Fruit fly (Drosophila melanogaster) whole organism, embryonic: ENCODE data around the gene Cnot4.
A peak's percentile ranks its signal among the peaks of the same experiment; 100 is the strongest.

ENCODE experiments used
- B-H1 ChIP-seq: fragments of 200-800 bp; sonication (Bioruptor generic); IDR thresholded peaks from 3 replicates; pipeline ENCODE4 v1.3.6; 2022; ENCODE audit warnings: missing biosample characterization, missing genetic modification characterization
- B-H2 ChIP-seq: fragments of 200-800 bp; sonication (Bioruptor generic); optimal IDR thresholded peaks from 2 replicates; lab custom pipeline; 2018; ENCODE audit warnings: missing biosample characterization, mild to moderate bottlenecking, missing genetic modification characterization
- CG10565 ChIP-seq: fragments of 200-800 bp; sonication (Bioruptor generic); optimal IDR thresholded peaks from 3 replicates; lab custom pipeline; 2016; ENCODE audit warnings: missing biosample characterization, mild to moderate bottlenecking, missing genetic modification characterization
- CG10959 ChIP-seq: fragments of 200-800 bp; sonication (Bioruptor generic); IDR thresholded peaks from 2 replicates; pipeline ENCODE4 v1.3.6; 2022; ENCODE audit warnings: missing biosample characterization, missing genetic modification characterization
- CG11085 ChIP-seq: fragments of 200-800 bp; sonication (Bioruptor generic); IDR thresholded peaks from 2 replicates; pipeline ENCODE4 v1.3.6; 2022; ENCODE audit warnings: missing biosample characterization, missing genetic modification characterization
- CG12071 ChIP-seq: fragments of 200-800 bp; sonication (Bioruptor generic); optimal IDR thresholded peaks from 3 replicates; lab custom pipeline; 2018; ENCODE audit warnings: missing biosample characterization, mild to moderate bottlenecking, missing genetic modification characterization
- CG12769 ChIP-seq: fragments of 200-800 bp; sonication (Bioruptor generic); optimal IDR thresholded peaks from 2 replicates; lab custom pipeline; 2019; ENCODE audit warnings: missing biosample characterization, mild to moderate bottlenecking, missing genetic modification characterization, moderate library complexity
- CG13287 ChIP-seq: fragments of 200-800 bp; sonication (Bioruptor generic); IDR thresholded peaks from 2 replicates; pipeline ENCODE4 v1.3.6; 2022; ENCODE audit warnings: missing biosample characterization, missing genetic modification characterization; ENCODE audit not compliant: partially characterized antibody
- CG1603 ChIP-seq: fragments of 200-800 bp; sonication (Bioruptor generic); optimal IDR thresholded peaks from 2 replicates; lab custom pipeline; 2019; ENCODE audit warnings: missing biosample characterization, mild to moderate bottlenecking, missing genetic modification characterization, moderate library complexity
- CG1647 ChIP-seq: fragments of 200-800 bp; sonication (Bioruptor generic); optimal IDR thresholded peaks from 3 replicates; lab custom pipeline; 2016; ENCODE audit warnings: missing biosample characterization, missing genetic modification characterization
- CG16813 ChIP-seq: fragments of 200-800 bp; sonication (Bioruptor generic); IDR thresholded peaks from 3 replicates; pipeline ENCODE4 v1.3.6; 2022; ENCODE audit warnings: missing biosample characterization, missing genetic modification characterization; ENCODE audit not compliant: partially characterized antibody
- CG16815 ChIP-seq: fragments of 200-800 bp; sonication (Bioruptor generic); optimal IDR thresholded peaks from 3 replicates; lab custom pipeline; 2017; ENCODE audit warnings: missing biosample characterization, mild to moderate bottlenecking, missing genetic modification characterization
- CG17612 ChIP-seq: fragments of 200-800 bp; sonication (Bioruptor generic); IDR thresholded peaks from 2 replicates; pipeline ENCODE4 v1.3.6; 2022; ENCODE audit warnings: missing biosample characterization, missing genetic modification characterization
- CG17802 ChIP-seq: fragments of 200-800 bp; sonication (Bioruptor generic); optimal IDR thresholded peaks from 2 replicates; lab custom pipeline; 2018; ENCODE audit warnings: missing biosample characterization, mild to moderate bottlenecking, missing genetic modification characterization, moderate library complexity
- CG2116 ChIP-seq: fragments of 200-800 bp; sonication (Bioruptor generic); optimal IDR thresholded peaks from 3 replicates; lab custom pipeline; 2018; ENCODE audit warnings: missing biosample characterization, mild to moderate bottlenecking, missing genetic modification characterization
- CG2120 ChIP-seq: fragments of 200-800 bp; sonication (Bioruptor generic); optimal IDR thresholded peaks from 3 replicates; lab custom pipeline; 2016; ENCODE audit warnings: missing biosample characterization, missing genetic modification characterization
- CG2889 ChIP-seq: fragments of 200-800 bp; sonication (Bioruptor generic); IDR thresholded peaks from 3 replicates; pipeline ENCODE4 v1.3.6; 2022; ENCODE audit warnings: missing biosample characterization, missing genetic modification characterization
- CG43689 ChIP-seq: fragments of 200-800 bp; sonication (Bioruptor generic); IDR thresholded peaks from 2 replicates; pipeline ENCODE4 v1.3.6; 2022; ENCODE audit warnings: missing biosample characterization, missing genetic modification characterization
- CG6813 ChIP-seq: fragments of 200-800 bp; sonication (Bioruptor generic); optimal IDR thresholded peaks from 2 replicates; lab custom pipeline; 2017; ENCODE audit warnings: missing biosample characterization, missing genetic modification characterization, mild to moderate bottlenecking, moderate library complexity, missing genetic modification reagents
- CG8944 ChIP-seq: fragments of 200-800 bp; sonication (Bioruptor generic); optimal IDR thresholded peaks from 3 replicates; lab custom pipeline; 2016; ENCODE audit warnings: missing biosample characterization, missing genetic modification characterization
- CG9876 ChIP-seq: fragments of 200-800 bp; sonication (Bioruptor generic); optimal IDR thresholded peaks from 2 replicates; lab custom pipeline; 2016; ENCODE audit warnings: missing biosample characterization, missing genetic modification characterization
- CkIIα-i1 ChIP-seq: fragments of 200-800 bp; sonication (Bioruptor generic); IDR thresholded peaks from 2 replicates; pipeline ENCODE4 v1.3.6; 2022; ENCODE audit warnings: missing biosample characterization, missing genetic modification characterization
- HLH3B ChIP-seq: fragments of 200-800 bp; sonication (Bioruptor generic); IDR thresholded peaks from 2 replicates; pipeline ENCODE4 v1.3.6; 2022; ENCODE audit warnings: missing biosample characterization, missing genetic modification characterization
- Hand ChIP-seq: fragments of 200-800 bp; sonication (Bioruptor generic); optimal IDR thresholded peaks from 2 replicates; lab custom pipeline; 2017; ENCODE audit warnings: mild to moderate bottlenecking, missing biosample characterization, missing genetic modification reagents, missing genetic modification characterization
- Hr78 ChIP-seq, 2 experiments: fragments of 200-800 bp in 1 of 2; fragments of >200 bp in 1 of 2; sonication (Bioruptor generic) in 1 of 2; optimal IDR thresholded peaks; 2 replicates each; lab custom pipeline; 2017 to 2019; ENCODE audit warnings: missing biosample characterization in 2 of 2, missing genetic modification characterization in 2 of 2, mild to moderate bottlenecking in 1 of 2, moderate library complexity in 1 of 2
- Hsf ChIP-seq: fragments of 200-800 bp; sonication (Bioruptor generic); optimal IDR thresholded peaks from 3 replicates; lab custom pipeline; 2016; ENCODE audit warnings: missing biosample characterization, missing genetic modification characterization
- Meics ChIP-seq: fragments of 200-800 bp; sonication (Bioruptor generic); optimal IDR thresholded peaks from 2 replicates; lab custom pipeline; 2017; ENCODE audit warnings: missing biosample characterization, mild to moderate bottlenecking, missing genetic modification characterization
- NC2β ChIP-seq: fragments of 200-800 bp; sonication (Bioruptor generic); optimal IDR thresholded peaks from 2 replicates; lab custom pipeline; 2016; ENCODE audit warnings: missing biosample characterization, missing genetic modification characterization
- Neu2 ChIP-seq: fragments of 200-800 bp; sonication (Bioruptor generic); optimal IDR thresholded peaks from 3 replicates; lab custom pipeline; 2016; ENCODE audit warnings: missing biosample characterization, missing genetic modification characterization, borderline replicate concordance
- Opbp ChIP-seq: fragments of 200-800 bp; sonication (Bioruptor generic); IDR thresholded peaks from 3 replicates; pipeline ENCODE4 v1.3.6; 2022; ENCODE audit warnings: missing biosample characterization, missing genetic modification characterization; ENCODE audit not compliant: partially characterized antibody
- Optix ChIP-seq: fragments of 200-800 bp; sonication (Bioruptor generic); IDR thresholded peaks from 3 replicates; pipeline ENCODE4 v1.3.6; 2022; ENCODE audit warnings: missing biosample characterization, missing genetic modification characterization
- Stat92E ChIP-seq, 3 experiments: fragments of >200 bp in 2 of 3; fragments of 200-800 bp in 1 of 3; sonication (Bioruptor generic) in 1 of 3; optimal IDR thresholded peaks; 2 replicates each; lab custom pipeline; 2017 to 2019; ENCODE audit warnings: missing biosample characterization in 3 of 3, missing genetic modification characterization in 3 of 3, mild to moderate bottlenecking in 1 of 3, moderate library complexity in 1 of 3
- TFAM ChIP-seq: fragments of 200-800 bp; sonication (Bioruptor generic); optimal IDR thresholded peaks from 2 replicates; lab custom pipeline; 2017; ENCODE audit warnings: missing biosample characterization, missing genetic modification characterization, inconsistent platforms
- amos ChIP-seq: fragments of 200-800 bp; sonication (Bioruptor generic); IDR thresholded peaks from 2 replicates; pipeline ENCODE4 v1.3.6; 2022; ENCODE audit warnings: missing biosample characterization, missing genetic modification characterization; ENCODE audit not compliant: partially characterized antibody
- ato ChIP-seq: fragments of 200-800 bp; sonication (Bioruptor generic); IDR thresholded peaks from 2 replicates; pipeline ENCODE4 v1.3.6; 2022; ENCODE audit warnings: missing biosample characterization, missing genetic modification characterization; ENCODE audit not compliant: partially characterized antibody
- da ChIP-seq: fragments of 200-800 bp; sonication (Bioruptor generic); optimal IDR thresholded peaks from 2 replicates; lab custom pipeline; 2016; ENCODE audit warnings: missing biosample characterization, missing genetic modification characterization
- fd64A ChIP-seq: fragments of 200-800 bp; sonication (Bioruptor generic); optimal IDR thresholded peaks from 3 replicates; lab custom pipeline; 2018; ENCODE audit warnings: missing biosample characterization, mild to moderate bottlenecking, missing genetic modification characterization
- ftz-f1 ChIP-seq: fragments of 200-800 bp; sonication (Bioruptor generic); optimal IDR thresholded peaks from 2 replicates; lab custom pipeline; 2016; ENCODE audit warnings: missing biosample characterization, missing genetic modification characterization
- gt ChIP-seq: fragments of 200-800 bp; sonication (Bioruptor generic); IDR thresholded peaks from 2 replicates; pipeline ENCODE4 v1.3.6; 2022; ENCODE audit warnings: missing biosample characterization, missing genetic modification characterization
- her ChIP-seq: fragments of 200-800 bp; sonication (Bioruptor generic); optimal IDR thresholded peaks from 2 replicates; lab custom pipeline; 2016; ENCODE audit warnings: missing biosample characterization, missing genetic modification characterization
- jing ChIP-seq: fragments of 200-800 bp; sonication (Bioruptor generic); optimal IDR thresholded peaks from 2 replicates; lab custom pipeline; 2018; ENCODE audit warnings: missing biosample characterization, mild to moderate bottlenecking, missing genetic modification characterization
- lov ChIP-seq, 2 experiments: fragments of 200-800 bp in 1 of 2; fragments of >200 bp in 1 of 2; sonication (Bioruptor generic) in 1 of 2; IDR thresholded peaks in 1 of 2; optimal IDR thresholded peaks in 1 of 2; 2 replicates in 1 of 2; 3 replicates in 1 of 2; pipeline versions ENCODE4 v1.3.6 to Lab custom; 2017 to 2022; ENCODE audit warnings: missing biosample characterization in 1 of 2, missing genetic modification characterization in 1 of 2
- nerfin-2 ChIP-seq: fragments of 200-800 bp; sonication (Bioruptor generic); IDR thresholded peaks from 2 replicates; pipeline ENCODE4 v1.3.6; 2022; ENCODE audit warnings: missing biosample characterization, missing genetic modification characterization; ENCODE audit not compliant: partially characterized antibody
- pfk ChIP-seq: fragments of 200-800 bp; sonication (Bioruptor generic); optimal IDR thresholded peaks from 2 replicates; lab custom pipeline; 2018; ENCODE audit warnings: missing biosample characterization, mild to moderate bottlenecking, missing genetic modification characterization, moderate library complexity
- pzg ChIP-seq: fragments of 200-800 bp; sonication (Bioruptor generic); optimal IDR thresholded peaks from 3 replicates; lab custom pipeline; 2018; ENCODE audit warnings: missing biosample characterization, mild to moderate bottlenecking, missing genetic modification characterization, moderate library complexity
- row ChIP-seq: fragments of 200-800 bp; sonication (Bioruptor generic); IDR thresholded peaks from 3 replicates; pipeline ENCODE4 v1.3.6; 2022; ENCODE audit warnings: missing biosample characterization, missing genetic modification characterization
- scrt ChIP-seq: fragments of 200-800 bp; sonication (Bioruptor generic); optimal IDR thresholded peaks from 2 replicates; lab custom pipeline; 2018; ENCODE audit warnings: missing biosample characterization, mild to moderate bottlenecking, missing genetic modification characterization, moderate library complexity
- tap ChIP-seq: fragments of 200-800 bp; optimal IDR thresholded peaks from 3 replicates; lab custom pipeline; 2019; ENCODE audit warnings: missing biosample characterization, mild to moderate bottlenecking, missing genetic modification characterization, moderate library complexity
- trem ChIP-seq: fragments of 200-800 bp; optimal IDR thresholded peaks from 3 replicates; lab custom pipeline; 2019; ENCODE audit warnings: missing biosample characterization, mild to moderate bottlenecking, missing genetic modification characterization, moderate library complexity
- usp ChIP-seq: fragments of >200 bp; optimal IDR thresholded peaks from 2 replicates; lab custom pipeline; 2017; ENCODE audit warnings: missing biosample characterization, missing genetic modification characterization

Cnot4 gene

DNA sequence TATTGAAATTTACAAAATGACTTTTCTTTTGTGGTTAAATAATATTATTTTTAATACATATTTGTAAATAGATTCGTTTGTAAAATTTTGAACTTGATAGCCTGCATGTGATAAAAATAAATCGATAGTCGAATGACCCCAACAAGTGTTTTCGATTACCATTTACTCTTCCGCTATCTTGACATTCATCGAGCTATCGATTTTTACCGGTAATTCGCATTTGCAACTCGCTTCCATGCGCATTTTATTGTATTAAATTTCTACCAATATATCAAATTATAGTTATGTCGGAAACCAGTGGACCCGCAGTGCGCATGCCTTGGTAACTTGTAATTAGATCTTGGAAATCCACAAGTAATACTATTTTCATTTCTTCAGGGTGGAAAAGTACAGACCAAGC lies 22.5 kb downstream of the Cnot4 start, which contains the start of gene RfC3 (continued):
- TF ChIP-seq NC2β (GFP tag; lab: Kevin White, UChicago), result no peak
- TF ChIP-seq row, result no peak
- TF ChIP-seq CG10959 (GFP tag; lab: Robert Waterston, UW), result no peak
- TF ChIP-seq ftz-f1 (GFP tag; lab: Kevin White, UChicago), result no peak
- TF ChIP-seq CG43689, result no peak
- no peak for TF ChIP-seq lov (optimal IDR thresholded peaks at IDR 0.05; lab: Kevin White, UChicago)
- TF ChIP-seq lov (GFP tag; IDR thresholded peaks at IDR 0.05; lab: Robert Waterston, UW), result no peak
- peak; percentile 55 for TF ChIP-seq trem
- TF ChIP-seq ato (GFP tag; lab: Robert Waterston, UW), result peak; percentile 94
- no peak for TF ChIP-seq Stat92E (GFP tag; optimal IDR thresholded peaks at IDR 0.05; lab: Kevin White, UChicago)
- peak; percentile 48 for TF ChIP-seq pfk (GFP tag; lab: Kevin White, UChicago)
- TF ChIP-seq CG10565, result no peak
- TF ChIP-seq Hand (GFP tag; lab: Kevin White, UChicago), result no peak
- TF ChIP-seq CG16813, result peak; percentile 72; the same call in 2 of the 3 replicates
- peak; percentile 94 for TF ChIP-seq nerfin-2 (GFP tag; lab: Robert Waterston, UW)
- peak; percentile 99 for TF ChIP-seq CG1603 (tag; lab: Kevin White, UChicago)
- no peak for TF ChIP-seq CkIIα-i1 (GFP tag; lab: Robert Waterston, UW)
- TF ChIP-seq Neu2, result no peak
- TF ChIP-seq CG9876 (GFP tag; lab: Kevin White, UChicago), result no peak
- peak; percentile 94 for TF ChIP-seq CG2116
- no peak for TF ChIP-seq CG12769
- TF ChIP-seq HLH3B (GFP tag; lab: Robert Waterston, UW), result no peak
- peak in 1 of 2 experiments; percentile 93 for TF ChIP-seq Hr78 (GFP tag; optimal IDR thresholded peaks at IDR 0.05; lab: Kevin White, UChicago)
- no peak for TF ChIP-seq CG17612 (GFP tag; lab: Robert Waterston, UW)
- no peak for TF ChIP-seq CG6813
- no peak for TF ChIP-seq CG12071 (GFP tag; lab: Kevin White, UChicago)
- no peak for TF ChIP-seq TFAM (GFP tag; lab: Kevin White, UChicago)
- no peak for TF ChIP-seq her (GFP tag; lab: Kevin White, UChicago)
- no peak for TF ChIP-seq da (GFP tag; lab: Kevin White, UChicago)
- TF ChIP-seq scrt (GFP tag; lab: Kevin White, UChicago), result peak; percentile 90
- TF ChIP-seq fd64A (GFP tag; lab: Kevin White, UChicago), result no peak
- TF ChIP-seq CG2120 (GFP tag; lab: Kevin White, UChicago), result no peak
- TF ChIP-seq CG1647 (GFP tag; lab: Kevin White, UChicago), result no peak
- TF ChIP-seq Hsf, result no peak
- TF ChIP-seq Optix, result no peak
- no peak for TF ChIP-seq B-H1 (GFP tag; lab: Robert Waterston, UW)
- peak; percentile 92 for TF ChIP-seq CG13287 (GFP tag; lab: Robert Waterston, UW)
- no peak for TF ChIP-seq Meics (GFP tag; lab: Kevin White, UChicago)
- no peak for TF ChIP-seq CG2889
- TF ChIP-seq CG16815 (GFP tag; lab: Kevin White, UChicago), result no peak
- TF ChIP-seq jing, result no peak
- no peak for TF ChIP-seq gt (GFP tag; lab: Robert Waterston, UW)
- TF ChIP-seq usp (GFP tag; lab: Kevin White, UChicago), result no peak
- no peak for TF ChIP-seq CG11085 (GFP tag; lab: Robert Waterston, UW)
- TF ChIP-seq CG17802, result no peak
- TF ChIP-seq B-H2 (GFP tag; lab: Kevin White, UChicago), result no peak
- no peak for TF ChIP-seq CG8944 (GFP tag; lab: Kevin White, UChicago)
- peak; percentile 76; the same call in 1 of the 2 replicates for TF ChIP-seq amos (GFP tag; lab: Robert Waterston, UW)
- TF ChIP-seq Opbp, result peak; percentile 73; the same call in 2 of the 3 replicates
- TF ChIP-seq tap (tag; lab: Kevin White, UChicago), result no peak
- peak; percentile 64 for TF ChIP-seq pzg
